Worm (Caenorhabditis elegans): ENCODE results near the gene C35D10.3.

DNA sequence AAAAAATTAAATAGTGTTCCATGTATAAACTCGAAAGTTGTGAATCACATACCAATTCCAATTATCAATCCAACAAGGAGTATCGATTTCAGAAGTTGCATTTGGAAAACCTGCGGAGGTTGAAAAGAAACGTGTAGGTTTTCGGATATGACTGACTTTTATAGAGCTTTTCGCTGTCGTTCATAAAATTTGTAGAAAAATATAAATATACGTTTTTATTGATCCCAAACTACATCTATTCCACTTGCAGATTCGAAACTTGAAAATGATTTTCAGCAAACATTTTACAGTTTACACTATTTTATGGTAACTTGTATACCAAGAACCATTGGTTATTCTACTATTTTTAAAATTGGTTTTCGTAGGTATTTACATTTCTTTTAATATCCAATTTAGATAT is 26.5 kb upstream of the C35D10.3 start, which contains the start of gene clec-156:
- no peak for TF ChIP-seq hmbx-1 (tag; optimal IDR thresholded peaks at IDR 0.05)
- TF ChIP-seq ama-1 (optimal IDR thresholded peaks at IDR 0.05): no peak
- no peak for TF ChIP-seq B0310.2 (tag; optimal IDR thresholded peaks at IDR 0.05)
- TF ChIP-seq tbx-11 (GFP tag; IDR thresholded peaks at IDR 0.05): no peak
- TF ChIP-seq hnd-1 (tag; optimal IDR thresholded peaks at IDR 0.05): no peak
- TF ChIP-seq ceh-13 (GFP tag; optimal IDR thresholded peaks at IDR 0.05): no peak

All from whole organism, early embryonic.